Worm (Caenorhabditis elegans) whole organism, dauer: ENCODE measurements around the gene F28H7.3.

Experiments used
- unc-62 ChIP-seq: sonication (generic microtip); optimal IDR thresholded peaks from 2 replicates; lab custom pipeline; 2017; ENCODE audit warnings: missing biosample characterization, missing genetic modification reagents, missing genetic modification characterization

The F28H7.3 gene

ce11 chrV:10711004-10711403 lies 39.6 kb downstream of the F28H7.3 start:
- no peak for TF ChIP-seq unc-62 (GFP tag; lab: Kevin White, UChicago)

- TF ChIP-seq unc-62 (GFP tag; lab: Kevin White, UChicago), result no peak
Measured at ce11 chrV:10709385-10709784, 41.2 kb downstream of the F28H7.3 start.

DNA sequence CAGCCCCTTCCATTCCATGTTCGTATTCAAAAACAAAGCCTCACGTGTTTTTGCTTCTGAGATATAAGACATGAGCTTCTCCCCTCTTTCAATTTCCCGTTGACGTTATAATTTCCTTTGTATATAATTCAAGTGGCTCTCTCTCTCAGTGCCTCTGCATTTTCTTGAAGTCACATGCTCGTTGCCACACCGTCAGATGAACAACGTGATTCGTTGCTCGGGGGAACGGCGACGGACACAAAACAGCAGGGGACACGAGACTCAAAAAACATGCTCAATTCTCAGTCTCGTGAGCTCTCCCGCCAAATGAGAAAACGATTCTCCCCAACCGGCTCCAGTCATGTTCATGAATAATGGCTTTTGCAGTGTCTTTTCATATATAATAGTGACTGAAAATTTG lies 42.2 kb downstream of the F28H7.3 start:
- TF ChIP-seq unc-62 (GFP tag; lab: Kevin White, UChicago), result no peak

- TF ChIP-seq unc-62 (GFP tag; lab: Kevin White, UChicago), result no peak
Measured at ce11 chrV:10702910-10703309, 47.7 kb downstream of the F28H7.3 start.

ce11 chrV:10702249-10702648 lies 48.3 kb downstream of the F28H7.3 start, which contains the start of gene pph-1:
pph-1 (plus strand) TSS chrV:10702549.
- TF ChIP-seq unc-62 (GFP tag; lab: Kevin White, UChicago), result no peak
